Worm (Caenorhabditis elegans) whole organism, L3 larva: Measurements from ENCODE around the gene dos-3.

Experiments
- ZK546.5 ChIP-seq: sonication (generic microtip); optimal IDR thresholded peaks from 2 replicates; lab custom pipeline; 2017; ENCODE audit warnings: missing biosample characterization, missing genetic modification characterization
- ama-1 ChIP-seq: fragments of 150-350 bp; optimal IDR thresholded peaks from 2 replicates; lab custom pipeline; 2018
- ceh-82 ChIP-seq: fragments of 150-350 bp; optimal IDR thresholded peaks from 2 replicates; lab custom pipeline; 2014; ENCODE audit warnings: missing biosample characterization, missing genetic modification characterization
- eor-1 ChIP-seq, 2 experiments: fragments of 150-350 bp; optimal IDR thresholded peaks; 2 replicates each; lab custom pipeline; 2014 to 2018; ENCODE audit warnings: missing biosample characterization in 2 of 2, missing genetic modification characterization in 2 of 2
- nhr-23 ChIP-seq: fragments of 150-350 bp; optimal IDR thresholded peaks from 2 replicates; lab custom pipeline; 2014; ENCODE audit warnings: missing biosample characterization, missing genetic modification reagents, missing genetic modification characterization
- skn-1 ChIP-seq: fragments of 150-350 bp; optimal IDR thresholded peaks from 2 replicates; lab custom pipeline; 2014; ENCODE audit warnings: missing biosample characterization, missing genetic modification characterization
- snpc-4 ChIP-seq: fragments of 150-350 bp; optimal IDR thresholded peaks from 2 replicates; lab custom pipeline; 2014; ENCODE audit warnings: missing biosample characterization, missing genetic modification characterization
- zag-1 ChIP-seq: fragments of 150-350 bp; optimal IDR thresholded peaks from 2 replicates; lab custom pipeline; 2014; ENCODE audit warnings: missing biosample characterization, missing genetic modification characterization

DNA sequence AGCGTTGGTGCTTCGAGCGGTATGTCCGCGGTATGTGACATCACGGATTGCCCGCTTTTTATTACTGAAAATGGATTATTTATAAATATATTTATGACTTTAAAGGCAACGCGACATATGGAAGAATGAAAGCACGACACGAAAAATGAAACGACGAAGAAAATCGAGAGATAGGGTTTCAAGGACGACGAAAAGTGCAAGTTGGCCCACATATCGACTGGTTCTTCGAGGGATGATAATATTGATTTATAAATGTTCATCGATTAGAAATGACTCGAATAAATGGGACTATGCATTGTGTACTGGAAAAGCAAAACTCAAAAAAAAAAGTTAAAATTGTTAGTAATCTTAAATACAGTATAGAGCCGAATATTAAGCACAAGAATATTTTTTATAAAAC lies 47.3 kb upstream of the dos-3 start, which contains the start of gene zer-1:
- TF ChIP-seq snpc-4 (tag; lab: Kevin White, UChicago) = no peak
- no peak for TF ChIP-seq ZK546.5 (tag; lab: Kevin White, UChicago)
- TF ChIP-seq nhr-23 (tag; lab: Kevin White, UChicago) = peak; percentile 37
- peak; percentile 21 for TF ChIP-seq ama-1 (lab: Kevin White, UChicago)
- no peak for TF ChIP-seq ceh-82 (tag; lab: Kevin White, UChicago)
- TF ChIP-seq eor-1 (tag; optimal IDR thresholded peaks at IDR 0.05; lab: Kevin White, UChicago) = no peak
- TF ChIP-seq skn-1 (tag; lab: Kevin White, UChicago) = no peak
- TF ChIP-seq zag-1 (tag; lab: Kevin White, UChicago) = no peak
